Worm (Caenorhabditis elegans) whole organism, early embryonic: ENCODE results near the gene nkb-2.

Experiments
- B0310.2 ChIP-seq: sonication (generic microtip); optimal IDR thresholded peaks from 2 replicates; lab custom pipeline; 2016; ENCODE audit warnings: mild to moderate bottlenecking, missing genetic modification characterization, missing compliant biosample characterization
- F13C5.2 ChIP-seq: sonication (generic microtip); optimal IDR thresholded peaks from 2 replicates; lab custom pipeline; 2017; ENCODE audit warnings: mild to moderate bottlenecking, missing genetic modification characterization, inconsistent platforms, missing compliant biosample characterization
- aly-1 ChIP-seq: sonication (generic microtip); optimal IDR thresholded peaks from 2 replicates; lab custom pipeline; 2016; ENCODE audit warnings: missing genetic modification characterization, missing compliant biosample characterization
- ama-1 ChIP-seq: fragments of 150-350 bp; optimal IDR thresholded peaks from 2 replicates; lab custom pipeline; 2014
- ceh-13 ChIP-seq: fragments of 200-800 bp; sonication (Bioruptor generic); optimal IDR thresholded peaks from 2 replicates; lab custom pipeline; 2018; ENCODE audit warnings: mild to moderate bottlenecking, missing genetic modification characterization, missing compliant biosample characterization
- ceh-36 ChIP-seq: sonication (generic microtip); optimal IDR thresholded peaks from 2 replicates; lab custom pipeline; 2016; ENCODE audit warnings: missing genetic modification characterization, inconsistent platforms, missing compliant biosample characterization
- ets-7 ChIP-seq: sonication (generic microtip); optimal IDR thresholded peaks from 2 replicates; lab custom pipeline; 2016; ENCODE audit warnings: missing genotype, missing genetic modification characterization, missing compliant biosample characterization
- flt-1 ChIP-seq: fragments of 200-800 bp; sonication (Bioruptor generic); IDR thresholded peaks from 2 replicates; pipeline ENCODE4 v1.3.6; 2022; ENCODE audit warnings: missing genetic modification characterization, missing compliant biosample characterization
- hmbx-1 ChIP-seq: sonication (generic microtip); optimal IDR thresholded peaks from 2 replicates; lab custom pipeline; 2016; ENCODE audit warnings: mild to moderate bottlenecking, missing genetic modification characterization, missing compliant biosample characterization
- hmg-4 ChIP-seq: fragments of 200-800 bp; sonication (Bioruptor generic); optimal IDR thresholded peaks from 2 replicates; lab custom pipeline; 2018; ENCODE audit warnings: mild to moderate bottlenecking, missing genetic modification characterization, missing compliant biosample characterization
- hnd-1 ChIP-seq: sonication (generic microtip); optimal IDR thresholded peaks from 2 replicates; lab custom pipeline; 2016; ENCODE audit warnings: missing genetic modification characterization, missing compliant biosample characterization
- pes-1 ChIP-seq: fragments of 200-800 bp; sonication (Bioruptor generic); IDR thresholded peaks from 2 replicates; pipeline ENCODE4 v1.3.6; 2022; ENCODE audit warnings: missing genetic modification reagents, missing genetic modification characterization, missing compliant biosample characterization
- scrt-1 ChIP-seq: fragments of 200-800 bp; sonication (Bioruptor generic); IDR thresholded peaks from 2 replicates; pipeline ENCODE4 v1.3.6; 2022; ENCODE audit warnings: missing genetic modification characterization, missing compliant biosample characterization
- sea-1 ChIP-seq: fragments of 200-800 bp; sonication (Bioruptor generic); conservative IDR thresholded peaks from 2 replicates; pipeline ENCODE4 v1.3.6; 2022; ENCODE audit warnings: missing genetic modification characterization, missing compliant biosample characterization
- tbx-11 ChIP-seq: fragments of 200-800 bp; sonication (Bioruptor generic); IDR thresholded peaks from 2 replicates; pipeline ENCODE4 v1.3.6; 2022; ENCODE audit warnings: missing genetic modification characterization, missing compliant biosample characterization
- tbx-37 ChIP-seq: fragments of 200-800 bp; sonication (Bioruptor generic); conservative IDR thresholded peaks from 2 replicates; pipeline ENCODE4 v1.3.6; 2022; ENCODE audit warnings: missing genetic modification reagents, missing genetic modification characterization, missing compliant biosample characterization
- tra-4 ChIP-seq: sonication (generic microtip); optimal IDR thresholded peaks from 2 replicates; lab custom pipeline; 2017; ENCODE audit warnings: missing genetic modification characterization, missing compliant biosample characterization

nkb-2 gene

DNA sequence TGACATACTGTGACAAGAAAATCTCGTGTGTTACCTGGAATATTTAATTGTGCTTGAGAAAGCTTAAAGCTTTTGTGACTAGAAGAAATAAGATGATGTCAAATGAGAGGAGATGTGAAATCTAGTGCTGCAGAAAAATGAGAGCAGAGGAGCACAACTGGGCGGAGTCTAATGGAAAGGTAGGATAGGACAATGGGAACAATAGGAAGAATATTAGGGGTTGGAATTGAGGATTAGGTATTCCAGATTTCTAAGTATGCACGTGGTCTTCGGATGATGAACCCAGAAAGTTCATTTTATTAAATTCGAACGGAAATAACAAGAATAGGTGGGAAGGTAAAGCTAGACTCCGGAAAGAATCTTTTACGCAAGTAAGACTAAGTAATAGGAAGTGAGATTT lies 2.8 kb downstream of the nkb-2 start, which contains the start of gene C43F9.7:
C43F9.7 (minus strand) TSS at position 101 of the 400 bp plus-strand sequence.
- no peak for TF ChIP-seq ceh-13

DNA sequence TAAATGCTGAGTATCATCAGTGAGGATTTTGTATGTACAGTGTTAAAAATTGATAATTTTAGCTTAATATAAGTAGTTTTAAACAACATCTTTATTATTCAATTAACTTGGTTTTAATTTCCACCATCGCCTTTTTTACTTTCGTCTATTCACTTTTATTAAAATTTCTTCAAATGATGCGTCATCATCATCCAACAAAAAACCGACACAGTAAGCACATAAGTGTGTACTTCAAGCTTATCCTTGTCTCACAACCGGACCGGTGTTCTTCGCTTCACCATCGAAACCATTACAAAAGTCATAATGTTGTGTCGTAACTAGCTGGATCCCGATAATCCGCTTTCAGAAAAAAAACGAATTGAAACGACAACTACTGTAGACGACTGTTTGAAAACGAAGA lies 5.8 kb downstream of the nkb-2 start, which contains the start of gene C43F9.11:
C43F9.11 (plus strand) TSS at position 301 of the 400 bp plus-strand sequence.
- TF ChIP-seq sea-1 (GFP tag; lab: Robert Waterston, UW) (no peak), ceh-13 (no peak), tbx-11 (GFP tag; lab: Robert Waterston, UW) (no peak), hnd-1 (tag; lab: Kevin White, UChicago) (no peak), flt-1 (no peak), ceh-36 (tag; lab: Kevin White, UChicago) (no peak), hmg-4 (GFP tag; lab: Kevin White, UChicago) (no peak), pes-1 (no peak), F13C5.2 (tag; lab: Kevin White, UChicago) (no peak), hmbx-1 (tag; lab: Kevin White, UChicago) (no peak), tbx-37 (no peak), ama-1 (lab: Kevin White, UChicago) (no peak), aly-1 (tag; lab: Kevin White, UChicago) (no peak), B0310.2 (tag; lab: Kevin White, UChicago) (no peak), tra-4 (tag; lab: Kevin White, UChicago) (no peak), ets-7 (tag; lab: Kevin White, UChicago) (no peak), scrt-1 (GFP tag; lab: Robert Waterston, UW) (no peak)

DNA sequence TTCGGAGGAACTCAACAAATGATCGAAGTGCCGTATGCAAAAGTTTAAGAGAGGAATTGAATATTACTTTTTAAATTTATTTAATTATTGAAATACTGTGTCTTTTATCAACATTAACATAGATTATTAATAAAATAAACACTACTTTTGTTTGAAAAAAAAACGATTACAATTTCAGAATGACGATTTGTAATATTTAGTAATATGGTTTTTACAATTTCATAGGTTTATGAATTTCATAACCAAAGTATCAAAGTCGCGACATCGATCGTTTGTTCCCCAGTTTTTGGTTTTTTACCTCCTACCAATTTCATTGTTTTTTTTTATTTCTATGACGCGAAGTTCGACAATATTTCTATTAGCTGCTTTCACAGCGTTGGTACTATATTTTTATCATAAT lies 9.3 kb downstream of the nkb-2 start, which contains the start of gene R09H10.1:
R09H10.1 (plus strand) TSS at position 301 of the 400 bp plus-strand sequence.
- TF ChIP-seq scrt-1 (GFP tag; lab: Robert Waterston, UW) = no peak
- no peak for TF ChIP-seq pes-1
- no peak for TF ChIP-seq ceh-13
- no peak for TF ChIP-seq ama-1 (lab: Kevin White, UChicago)
- no peak for TF ChIP-seq ets-7 (tag; lab: Kevin White, UChicago)
- no peak for TF ChIP-seq tbx-11 (GFP tag; lab: Robert Waterston, UW)
- TF ChIP-seq hmg-4 (GFP tag; lab: Kevin White, UChicago) = no peak
- TF ChIP-seq F13C5.2 (tag; lab: Kevin White, UChicago) = no peak
- TF ChIP-seq tbx-37 = no peak
- TF ChIP-seq flt-1 = no peak
- no peak for TF ChIP-seq sea-1 (GFP tag; lab: Robert Waterston, UW)
- TF ChIP-seq B0310.2 (tag; lab: Kevin White, UChicago) = no peak
- no peak for TF ChIP-seq hmbx-1 (tag; lab: Kevin White, UChicago)
- no peak for TF ChIP-seq hnd-1 (tag; lab: Kevin White, UChicago)
- no peak for TF ChIP-seq ceh-36 (tag; lab: Kevin White, UChicago)
- no peak for TF ChIP-seq tra-4 (tag; lab: Kevin White, UChicago)
- no peak for TF ChIP-seq aly-1 (tag; lab: Kevin White, UChicago)

DNA sequence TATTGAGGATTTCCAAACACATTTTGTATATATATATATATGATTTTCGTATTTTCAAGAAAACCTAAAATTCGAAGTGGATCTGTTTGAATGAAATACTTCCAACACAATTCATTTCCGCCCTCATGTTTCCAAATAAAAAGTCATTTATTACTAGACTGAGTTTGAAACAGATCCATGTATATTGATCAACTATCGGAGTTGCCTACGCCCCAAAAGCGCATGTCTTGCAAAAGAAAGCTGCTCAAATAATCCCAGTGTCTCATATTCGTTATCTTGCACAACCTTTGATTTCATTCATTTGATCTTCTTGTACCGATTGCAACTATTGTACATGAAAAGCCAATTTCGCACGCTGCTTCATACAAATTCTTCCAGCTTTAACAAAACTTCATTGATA lies 11.9 kb downstream of the nkb-2 start, which contains the start of gene R09H10.2:
R09H10.2 (plus strand) TSS at position 301 of the 400 bp plus-strand sequence.
- TF ChIP-seq B0310.2 (tag; lab: Kevin White, UChicago) (no peak), F13C5.2 (tag; lab: Kevin White, UChicago) (no peak), tbx-11 (GFP tag; lab: Robert Waterston, UW) (no peak), hnd-1 (tag; lab: Kevin White, UChicago) (no peak), tbx-37 (no peak), tra-4 (tag; lab: Kevin White, UChicago) (no peak), scrt-1 (GFP tag; lab: Robert Waterston, UW) (no peak), hmbx-1 (tag; lab: Kevin White, UChicago) (no peak), pes-1 (no peak), ceh-36 (tag; lab: Kevin White, UChicago) (no peak), hmg-4 (GFP tag; lab: Kevin White, UChicago) (no peak), ets-7 (tag; lab: Kevin White, UChicago) (no peak), ama-1 (lab: Kevin White, UChicago) (no peak), aly-1 (tag; lab: Kevin White, UChicago) (no peak)

DNA sequence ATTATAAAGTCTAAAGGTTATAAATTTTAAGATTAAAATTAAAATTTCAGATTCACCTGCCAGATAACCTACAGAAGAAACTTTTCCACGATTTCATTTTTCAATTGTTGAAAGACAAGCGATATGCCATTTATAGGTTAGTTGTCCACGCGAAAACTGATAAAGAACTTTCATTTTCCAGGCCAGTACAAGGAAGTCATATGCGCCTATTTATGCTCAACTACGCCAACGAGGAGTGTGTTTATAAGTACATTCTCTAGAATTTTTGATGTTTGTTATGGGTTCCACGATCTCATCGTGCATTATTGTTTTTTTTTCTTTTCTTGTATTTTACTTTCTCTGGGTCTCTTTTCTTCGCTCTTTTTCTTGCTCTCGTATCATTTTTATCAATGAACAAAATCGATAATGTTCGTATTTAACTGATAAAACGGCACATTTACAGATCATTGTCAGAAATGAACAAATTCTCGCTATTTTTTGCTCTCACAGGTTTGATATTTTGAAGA lies 15.9 kb downstream of the nkb-2 start, which contains the start of gene R09H10.3:
R09H10.3 (plus strand) TSS at position 456 of the 506 bp plus-strand sequence.
- no peak for TF ChIP-seq ceh-36 (tag; lab: Kevin White, UChicago)
- no peak for TF ChIP-seq hnd-1 (tag; lab: Kevin White, UChicago)
- TF ChIP-seq tbx-11 (GFP tag; lab: Robert Waterston, UW) = no peak
- TF ChIP-seq pes-1 = no peak
- no peak for TF ChIP-seq aly-1 (tag; lab: Kevin White, UChicago)
- no peak for TF ChIP-seq tra-4 (tag; lab: Kevin White, UChicago)
- TF ChIP-seq tbx-37 = no peak

DNA sequence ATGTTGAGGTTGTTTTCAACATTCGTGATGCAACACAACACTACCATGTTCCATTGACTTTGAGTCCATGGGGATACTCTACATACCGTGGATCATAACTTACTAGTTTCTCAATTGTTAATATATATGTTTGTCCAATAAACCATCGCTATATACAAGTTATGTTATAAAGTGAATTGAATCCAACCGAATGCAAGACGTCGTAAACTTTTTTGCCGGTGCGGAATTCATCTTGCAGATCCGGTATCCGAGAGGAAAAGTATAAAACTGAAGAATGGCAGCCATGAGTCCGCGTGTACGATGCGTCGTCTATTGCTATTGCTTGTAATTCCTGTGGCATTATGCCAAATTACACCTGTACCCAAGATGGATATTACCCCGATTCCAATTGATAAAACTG lies 17.6 kb downstream of the nkb-2 start, which contains the start of gene R09H10.6:
R09H10.6 (plus strand) TSS at position 301 of the 400 bp plus-strand sequence.
- no peak for TF ChIP-seq sea-1 (GFP tag; lab: Robert Waterston, UW)
- no peak for TF ChIP-seq aly-1 (tag; lab: Kevin White, UChicago)
- TF ChIP-seq hmbx-1 (tag; lab: Kevin White, UChicago) = no peak

DNA sequence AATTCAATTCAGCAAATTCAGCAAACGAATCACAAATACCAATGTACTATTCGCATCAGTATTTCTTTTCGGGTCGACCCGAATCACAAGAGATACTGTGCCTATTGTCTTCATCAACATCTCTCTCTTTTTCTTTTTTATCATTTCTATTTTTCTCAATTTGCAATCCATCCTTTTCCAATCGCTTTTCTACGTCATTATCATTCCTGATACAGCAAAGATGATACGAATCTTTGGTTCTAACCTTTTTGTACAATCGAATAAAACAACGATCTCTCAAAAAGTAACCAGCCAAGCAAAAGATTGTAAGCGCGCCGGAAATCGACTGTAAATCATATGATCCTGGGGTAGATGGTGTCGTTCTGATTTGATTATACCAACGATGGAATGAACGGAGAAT lies 19.2 kb downstream of the nkb-2 start:
- no peak for TF ChIP-seq ceh-36 (tag; lab: Kevin White, UChicago)
- TF ChIP-seq sea-1 (GFP tag; lab: Robert Waterston, UW) = no peak
- TF ChIP-seq hmbx-1 (tag; lab: Kevin White, UChicago) = no peak
- no peak for TF ChIP-seq tra-4 (tag; lab: Kevin White, UChicago)
- no peak for TF ChIP-seq aly-1 (tag; lab: Kevin White, UChicago)
- no peak for TF ChIP-seq tbx-37
- no peak for TF ChIP-seq hmg-4 (GFP tag; lab: Kevin White, UChicago)
- no peak for TF ChIP-seq ama-1 (lab: Kevin White, UChicago)
- no peak for TF ChIP-seq ets-7 (tag; lab: Kevin White, UChicago)
- TF ChIP-seq F13C5.2 (tag; lab: Kevin White, UChicago) = no peak
- TF ChIP-seq hnd-1 (tag; lab: Kevin White, UChicago) = no peak
- TF ChIP-seq ceh-13 = no peak
- no peak for TF ChIP-seq B0310.2 (tag; lab: Kevin White, UChicago)
- TF ChIP-seq flt-1 = no peak
- TF ChIP-seq tbx-11 (GFP tag; lab: Robert Waterston, UW) = no peak
